Fruit fly (Drosophila melanogaster) whole organism, embryonic: ENCODE data around the gene CG17572.

Experiments used
- Ada2b ChIP-seq: fragments of 200-800 bp; sonication (Bioruptor generic); IDR thresholded peaks from 2 replicates; pipeline ENCODE4 v1.3.6; 2022; ENCODE audit warnings: missing biosample characterization, missing genetic modification characterization
- Asciz ChIP-seq: fragments of 200-800 bp; sonication (Bioruptor generic); optimal IDR thresholded peaks from 2 replicates; lab custom pipeline; 2017; ENCODE audit warnings: missing biosample characterization, mild to moderate bottlenecking, missing genetic modification characterization, missing genetic modification reagents
- B-H1 ChIP-seq: fragments of 200-800 bp; sonication (Bioruptor generic); IDR thresholded peaks from 3 replicates; pipeline ENCODE4 v1.3.6; 2022; ENCODE audit warnings: missing biosample characterization, missing genetic modification characterization
- Bgb ChIP-seq: fragments of 200-800 bp; sonication (Bioruptor generic); IDR thresholded peaks from 2 replicates; pipeline ENCODE4 v1.3.6; 2022; ENCODE audit warnings: missing biosample characterization, missing genetic modification characterization; ENCODE audit not compliant: partially characterized antibody
- CG10209 ChIP-seq: fragments of 200-800 bp; sonication (Bioruptor generic); optimal IDR thresholded peaks from 3 replicates; lab custom pipeline; 2017; ENCODE audit warnings: missing biosample characterization, mild to moderate bottlenecking, missing genetic modification characterization, missing genetic modification reagents
- CG10431 ChIP-seq: fragments of 200-800 bp; sonication (Bioruptor generic); optimal IDR thresholded peaks from 3 replicates; lab custom pipeline; 2018; ENCODE audit warnings: missing biosample characterization, mild to moderate bottlenecking, missing genetic modification characterization
- CG10543 ChIP-seq: fragments of 200-800 bp; sonication (Bioruptor generic); optimal IDR thresholded peaks from 3 replicates; lab custom pipeline; 2017; ENCODE audit warnings: missing biosample characterization, mild to moderate bottlenecking, missing genetic modification characterization, moderate library complexity
- CG10565 ChIP-seq: fragments of 200-800 bp; sonication (Bioruptor generic); optimal IDR thresholded peaks from 3 replicates; lab custom pipeline; 2016; ENCODE audit warnings: missing biosample characterization, mild to moderate bottlenecking, missing genetic modification characterization
- CG12155 ChIP-seq: fragments of 200-800 bp; sonication (Bioruptor generic); optimal IDR thresholded peaks from 3 replicates; lab custom pipeline; 2016; ENCODE audit warnings: missing biosample characterization, missing genetic modification characterization
- CG12942 ChIP-seq: fragments of 200-800 bp; sonication (Bioruptor generic); optimal IDR thresholded peaks from 3 replicates; lab custom pipeline; 2016; ENCODE audit warnings: missing biosample characterization, missing genetic modification characterization
- CG13123 ChIP-seq: fragments of 200-800 bp; sonication (Bioruptor generic); optimal IDR thresholded peaks from 2 replicates; lab custom pipeline; 2016; ENCODE audit warnings: missing biosample characterization, missing genetic modification characterization
- CG13894 ChIP-seq: fragments of 200-800 bp; sonication (Bioruptor generic); optimal IDR thresholded peaks from 3 replicates; lab custom pipeline; 2018; ENCODE audit warnings: missing biosample characterization, mild to moderate bottlenecking, missing genetic modification characterization, moderate library complexity
- CG15073 ChIP-seq: fragments of 200-800 bp; sonication (Bioruptor generic); optimal IDR thresholded peaks from 2 replicates; lab custom pipeline; 2016; ENCODE audit warnings: missing biosample characterization, missing genetic modification characterization
- CG15601 ChIP-seq: fragments of 200-800 bp; sonication (Bioruptor generic); optimal IDR thresholded peaks from 3 replicates; lab custom pipeline; 2019; ENCODE audit warnings: missing biosample characterization, mild to moderate bottlenecking, missing genetic modification characterization, moderate library complexity
- CG17328 ChIP-seq: fragments of 200-800 bp; sonication (Bioruptor generic); IDR thresholded peaks from 2 replicates; pipeline ENCODE4 v1.3.6; 2022; ENCODE audit warnings: missing biosample characterization, missing genetic modification characterization
- CG17361 ChIP-seq: fragments of 200-800 bp; sonication (Bioruptor generic); IDR thresholded peaks from 3 replicates; pipeline ENCODE4 v1.3.6; 2022; ENCODE audit warnings: missing biosample characterization, missing genetic modification characterization
- CG17568 ChIP-seq: fragments of 200-800 bp; sonication (Bioruptor generic); optimal IDR thresholded peaks from 2 replicates; lab custom pipeline; 2018; ENCODE audit warnings: missing biosample characterization, mild to moderate bottlenecking, missing genetic modification characterization, moderate library complexity
- CG2678 ChIP-seq: fragments of 200-800 bp; sonication (Bioruptor generic); optimal IDR thresholded peaks from 3 replicates; lab custom pipeline; 2019; ENCODE audit warnings: missing biosample characterization, mild to moderate bottlenecking, missing genetic modification characterization, moderate library complexity
- CG32532 ChIP-seq: fragments of 200-800 bp; sonication (Bioruptor generic); IDR thresholded peaks from 2 replicates; pipeline ENCODE4 v1.3.6; 2022; ENCODE audit warnings: missing biosample characterization, missing genetic modification characterization
- CG4282 ChIP-seq: fragments of 200-800 bp; sonication (Bioruptor generic); optimal IDR thresholded peaks from 2 replicates; lab custom pipeline; 2016; ENCODE audit warnings: missing biosample characterization, missing genetic modification characterization
- CG4617 ChIP-seq: fragments of 200-800 bp; sonication (Bioruptor generic); optimal IDR thresholded peaks from 3 replicates; lab custom pipeline; 2016; ENCODE audit warnings: missing biosample characterization, missing genetic modification characterization, borderline replicate concordance
- CG4820 ChIP-seq: fragments of 200-800 bp; sonication (Bioruptor generic); optimal IDR thresholded peaks from 3 replicates; lab custom pipeline; 2016; ENCODE audit warnings: missing biosample characterization, missing genetic modification characterization
- CG5245 ChIP-seq: fragments of 200-800 bp; sonication (Bioruptor generic); optimal IDR thresholded peaks from 3 replicates; lab custom pipeline; 2016; ENCODE audit warnings: missing biosample characterization, missing genetic modification characterization
- CG6254 ChIP-seq: fragments of 200-800 bp; sonication (Bioruptor generic); optimal IDR thresholded peaks from 3 replicates; lab custom pipeline; 2017; ENCODE audit warnings: mild to moderate bottlenecking, missing biosample characterization, missing genetic modification reagents, missing genetic modification characterization
- CkIIα-i1 ChIP-seq: fragments of 200-800 bp; sonication (Bioruptor generic); IDR thresholded peaks from 2 replicates; pipeline ENCODE4 v1.3.6; 2022; ENCODE audit warnings: missing biosample characterization, missing genetic modification characterization
- D ChIP-seq, 2 experiments: fragments of 200-800 bp in 1 of 2; fragments of >200 bp in 1 of 2; sonication (Bioruptor generic) in 1 of 2; optimal IDR thresholded peaks; 2 replicates in 1 of 2; 3 replicates in 1 of 2; lab custom pipeline; 2017; ENCODE audit warnings: mild to moderate bottlenecking in 1 of 2, missing biosample characterization in 1 of 2, missing genetic modification characterization in 1 of 2, missing genetic modification reagents in 1 of 2
- Dad ChIP-seq: fragments of 200-800 bp; sonication (Bioruptor generic); optimal IDR thresholded peaks from 3 replicates; lab custom pipeline; 2016; ENCODE audit warnings: missing biosample characterization, missing genetic modification characterization
- E2f1 ChIP-seq: fragments of 200-800 bp; sonication (Bioruptor generic); IDR thresholded peaks from 2 replicates; pipeline ENCODE4 v1.3.6; 2022; ENCODE audit warnings: missing biosample characterization, missing genetic modification characterization
- Ets65A ChIP-seq: fragments of 200-800 bp; sonication (Bioruptor generic); peaks from one replicate; lab custom pipeline; 2016; ENCODE audit warnings: missing biosample characterization, missing genetic modification characterization
- NC2α ChIP-seq: fragments of 200-800 bp; sonication (Bioruptor generic); optimal IDR thresholded peaks from 2 replicates; lab custom pipeline; 2016; ENCODE audit warnings: missing biosample characterization, missing genetic modification characterization
- NfI ChIP-seq: fragments of 200-800 bp; sonication (Bioruptor generic); optimal IDR thresholded peaks from 3 replicates; lab custom pipeline; 2018; ENCODE audit warnings: missing biosample characterization, mild to moderate bottlenecking, missing genetic modification characterization, moderate library complexity
- Ravus ChIP-seq: fragments of 200-800 bp; sonication (Bioruptor generic); IDR thresholded peaks from 2 replicates; pipeline ENCODE4 v1.3.6; 2022; ENCODE audit warnings: missing biosample characterization, missing genetic modification characterization
- bowl ChIP-seq: fragments of 200-800 bp; sonication (Bioruptor generic); IDR thresholded peaks from 2 replicates; pipeline ENCODE4 v1.3.6; 2022; ENCODE audit warnings: missing biosample characterization, missing genetic modification characterization
- btn ChIP-seq: fragments of 200-800 bp; sonication (Bioruptor generic); optimal IDR thresholded peaks from 2 replicates; lab custom pipeline; 2016; ENCODE audit warnings: missing biosample characterization, missing genetic modification characterization
- caup ChIP-seq: fragments of 200-800 bp; sonication (Bioruptor generic); optimal IDR thresholded peaks from 3 replicates; lab custom pipeline; 2017; ENCODE audit warnings: missing biosample characterization, mild to moderate bottlenecking, missing genetic modification characterization, moderate library complexity; ENCODE audit not compliant: severe bottlenecking
- croc ChIP-seq: fragments of 200-800 bp; sonication (Bioruptor generic); conservative IDR thresholded peaks from 3 replicates; pipeline ENCODE4 v1.3.6; 2022; ENCODE audit warnings: missing biosample characterization, missing genetic modification characterization
- crp ChIP-seq, 2 experiments: fragments of 200-800 bp; sonication (Bioruptor generic); optimal IDR thresholded peaks; 2 replicates in 1 of 2; 3 replicates in 1 of 2; lab custom pipeline; 2017; ENCODE audit warnings: missing biosample characterization in 2 of 2, missing genetic modification characterization in 2 of 2, mild to moderate bottlenecking in 1 of 2, moderate library complexity in 1 of 2
- ewg ChIP-seq: fragments of 200-800 bp; sonication (Bioruptor generic); optimal IDR thresholded peaks from 3 replicates; lab custom pipeline; 2017; ENCODE audit warnings: mild to moderate bottlenecking, missing biosample characterization, missing genetic modification reagents, missing genetic modification characterization
- hbn ChIP-seq: fragments of 200-800 bp; sonication (Bioruptor generic); IDR thresholded peaks from 2 replicates; pipeline ENCODE4 v1.3.6; 2022; ENCODE audit warnings: missing biosample characterization, missing genetic modification characterization; ENCODE audit not compliant: partially characterized antibody
- insv ChIP-seq, 2 experiments: fragments of 200-800 bp; sonication (Bioruptor generic); optimal IDR thresholded peaks; 3 replicates each; lab custom pipeline; 2016 to 2018; ENCODE audit warnings: missing biosample characterization in 2 of 2, missing genetic modification characterization in 2 of 2
- kni ChIP-seq: fragments of 200-800 bp; sonication (Bioruptor generic); optimal IDR thresholded peaks from 3 replicates; lab custom pipeline; 2017; ENCODE audit warnings: mild to moderate bottlenecking, missing biosample characterization, missing genetic modification reagents, missing genetic modification characterization
- knrl ChIP-seq: fragments of 200-800 bp; sonication (Bioruptor generic); IDR thresholded peaks from 3 replicates; pipeline ENCODE4 v1.3.6; 2022; ENCODE audit warnings: missing biosample characterization, missing genetic modification characterization; ENCODE audit not compliant: partially characterized antibody
- lola ChIP-seq, 3 experiments: fragments of >200 bp in 2 of 3; fragments of 200-800 bp in 1 of 3; sonication (Bioruptor generic) in 1 of 3; optimal IDR thresholded peaks; 2 replicates each; lab custom pipeline; 2017 to 2019; ENCODE audit warnings: missing biosample characterization in 3 of 3, missing genetic modification characterization in 3 of 3, mild to moderate bottlenecking in 1 of 3, moderate library complexity in 1 of 3
- nau ChIP-seq: fragments of 200-800 bp; sonication (Bioruptor generic); optimal IDR thresholded peaks from 3 replicates; lab custom pipeline; 2017; ENCODE audit warnings: missing biosample characterization, mild to moderate bottlenecking, missing genetic modification characterization, missing genetic modification reagents
- nerfin-2 ChIP-seq: fragments of 200-800 bp; sonication (Bioruptor generic); IDR thresholded peaks from 2 replicates; pipeline ENCODE4 v1.3.6; 2022; ENCODE audit warnings: missing biosample characterization, missing genetic modification characterization; ENCODE audit not compliant: partially characterized antibody
- peb ChIP-seq: fragments of 200-800 bp; sonication (Bioruptor generic); IDR thresholded peaks from 2 replicates; pipeline ENCODE4 v1.3.6; 2022; ENCODE audit warnings: missing biosample characterization, missing genetic modification characterization
- pros ChIP-seq: fragments of 200-800 bp; sonication (Bioruptor generic); optimal IDR thresholded peaks from 3 replicates; lab custom pipeline; 2019; ENCODE audit warnings: missing biosample characterization, mild to moderate bottlenecking, missing genetic modification characterization, moderate library complexity
- ro ChIP-seq: fragments of 200-800 bp; sonication (Bioruptor generic); IDR thresholded peaks from 2 replicates; pipeline ENCODE4 v1.3.6; 2022; ENCODE audit warnings: missing biosample characterization, missing genetic modification characterization
- sens-2 ChIP-seq: fragments of 200-800 bp; sonication (Bioruptor generic); IDR thresholded peaks from 2 replicates; pipeline ENCODE4 v1.3.6; 2022; ENCODE audit warnings: missing biosample characterization, missing genetic modification characterization
- tup ChIP-seq: fragments of 200-800 bp; sonication (Bioruptor generic); optimal IDR thresholded peaks from 2 replicates; lab custom pipeline; 2016; ENCODE audit warnings: missing biosample characterization, mild to moderate bottlenecking, missing genetic modification characterization, moderate library complexity

The CG17572 gene

dm6 chr2L:19120984-19121383 is 47.0 kb upstream of the CG17572 start (continued):
- TF ChIP-seq NC2α (GFP tag; lab: Kevin White, UChicago) (no peak), CG2678 (peak; percentile 68), CG12942 (GFP tag; lab: Kevin White, UChicago) (no peak), crp (GFP tag; optimal IDR thresholded peaks at IDR 0.05; lab: Kevin White, UChicago) (no peak), ro (GFP tag; lab: Robert Waterston, UW) (no peak), CG10565 (GFP tag; lab: Kevin White, UChicago) (no peak), sens-2 (GFP tag; lab: Robert Waterston, UW) (no peak), CG15073 (GFP tag; lab: Kevin White, UChicago) (no peak), knrl (GFP tag; lab: Robert Waterston, UW) (no peak), btn (no peak), CG17361 (GFP tag; lab: Robert Waterston, UW) (peak; percentile 68), hbn (no peak), insv (GFP tag; optimal IDR thresholded peaks at IDR 0.05; lab: Kevin White, UChicago) (no peak), nerfin-2 (GFP tag; lab: Robert Waterston, UW) (no peak), CG32532 (GFP tag; lab: Robert Waterston, UW) (peak; percentile 45; the same call in 1 of the 2 replicates), Dad (peak; percentile 17), Ada2b (GFP tag; lab: Robert Waterston, UW) (peak; percentile 37; the same call in 1 of the 2 replicates), bowl (GFP tag; lab: Robert Waterston, UW) (no peak), CG17328 (no peak), ewg (no peak), CG10543 (GFP tag; lab: Kevin White, UChicago) (no peak), peb (GFP tag; lab: Robert Waterston, UW) (no peak), CG17568 (no peak), CG5245 (GFP tag; lab: Kevin White, UChicago) (no peak), CG4282 (no peak), tup (no peak), CkIIα-i1 (GFP tag; lab: Robert Waterston, UW) (no peak), croc (no peak), CG4820 (GFP tag; lab: Kevin White, UChicago) (peak; percentile 31), CG6254 (GFP tag; lab: Kevin White, UChicago) (peak; percentile 19), CG13123 (no peak), CG13894 (tag; lab: Kevin White, UChicago) (no peak), B-H1 (GFP tag; lab: Robert Waterston, UW) (no peak), Ets65A (GFP tag; lab: Kevin White, UChicago) (peak; percentile 93), CG10431 (GFP tag; lab: Kevin White, UChicago) (no peak), D (optimal IDR thresholded peaks at IDR 0.05; lab: Kevin White, UChicago) (no peak), D (GFP tag; optimal IDR thresholded peaks at IDR 0.05; lab: Kevin White, UChicago) (peak; percentile 13), lola (GFP tag; optimal IDR thresholded peaks at IDR 0.05; lab: Kevin White, UChicago) (no peak), Ravus (GFP tag; lab: Robert Waterston, UW) (no peak), nau (GFP tag; lab: Kevin White, UChicago) (no peak), CG15601 (tag; lab: Kevin White, UChicago) (peak; percentile 24), caup (GFP tag; lab: Kevin White, UChicago) (no peak), NfI (no peak), CG4617 (GFP tag; lab: Kevin White, UChicago) (no peak), Asciz (GFP tag; lab: Kevin White, UChicago) (no peak), pros (GFP tag; lab: Kevin White, UChicago) (no peak), CG10209 (GFP tag; lab: Kevin White, UChicago) (no peak), kni (GFP tag; lab: Kevin White, UChicago) (no peak), CG12155 (GFP tag; lab: Kevin White, UChicago) (no peak), Bgb (GFP tag; lab: Robert Waterston, UW) (no peak), E2f1 (GFP tag; lab: Robert Waterston, UW) (no peak)
